Comparison of ENCODE assay signal across 1 fruit fly cellular context in the genomic region with DNA sequence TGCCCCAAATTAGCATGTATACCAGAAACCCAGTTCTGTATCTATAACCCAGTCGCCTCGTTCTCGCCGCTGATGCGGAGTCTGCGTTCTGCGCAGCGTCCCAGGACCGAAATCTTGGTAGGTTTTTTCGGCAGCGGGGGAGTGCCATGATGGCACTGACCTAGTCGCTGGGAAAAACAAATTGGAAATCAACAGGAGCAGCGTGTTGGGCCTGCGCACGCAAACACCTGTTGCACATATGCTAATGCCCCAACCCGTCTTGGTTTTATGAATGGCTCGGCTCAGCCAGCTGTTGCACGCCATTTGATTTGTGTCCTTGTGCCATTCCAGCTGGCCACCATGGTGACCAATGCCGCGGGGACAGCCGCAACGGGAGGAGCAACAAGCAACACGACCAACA.
TF ChIP-seq lines count a peak whose summit lies in the region.

No protein-coding gene starts in this region.

TF ChIP-seq in whole organism, embryonic, 481 proteins besides CTCF, POLR2A, EP300 and RAD21 (continued from another document):
- TF ChIP-seq CG18599 (GFP tag; optimal IDR thresholded peaks at IDR 0.05; lab: Kevin White, UChicago) = peak; percentile 1
- TF ChIP-seq CG30431 (GFP tag; optimal IDR thresholded peaks at IDR 0.05; lab: Kevin White, UChicago) = no peak
- no peak for TF ChIP-seq Deaf1 (tag; optimal IDR thresholded peaks at IDR 0.05; lab: Kevin White, UChicago)
- TF ChIP-seq chinmo (GFP tag; IDR thresholded peaks at IDR 0.05; lab: Robert Waterston, UW; ENCODE audit: partially characterized antibody) = 0 out of 4 replicates have a peak, but pooled peaks have one; percentile 30
- TF ChIP-seq CG10543 (GFP tag; optimal IDR thresholded peaks at IDR 0.05; lab: Kevin White, UChicago) = no peak
- no peak for TF ChIP-seq CG8089 (GFP tag; optimal IDR thresholded peaks at IDR 0.05; lab: Kevin White, UChicago)
- no peak for TF ChIP-seq org-1 (GFP tag; optimal IDR thresholded peaks at IDR 0.05; lab: Kevin White, UChicago)
- TF ChIP-seq Doc3 (GFP tag; IDR thresholded peaks at IDR 0.05; lab: Robert Waterston, UW; ENCODE audit: partially characterized antibody) = no peak
- no peak for TF ChIP-seq twi (tag; optimal IDR thresholded peaks at IDR 0.05; lab: Kevin White, UChicago)
- no peak for TF ChIP-seq CG15514 (GFP tag; optimal IDR thresholded peaks at IDR 0.05; lab: Kevin White, UChicago)
- TF ChIP-seq CG10979 (tag; optimal IDR thresholded peaks at IDR 0.05; lab: Kevin White, UChicago) = no peak
- no peak for TF ChIP-seq Ada2b (GFP tag; IDR thresholded peaks at IDR 0.05; lab: Robert Waterston, UW)
- TF ChIP-seq CG34422 (GFP tag; IDR thresholded peaks at IDR 0.05; lab: Robert Waterston, UW) = peak; percentile 80; the same call in 2 of the 3 replicates
